Worm (Caenorhabditis elegans) whole organism, late embryonic: ENCODE results near the gene F43G6.16.

Source experiments
- F13H6.1 ChIP-seq: sonication (generic microtip); optimal IDR thresholded peaks from 2 replicates; lab custom pipeline; 2016; ENCODE audit warnings: missing genetic modification characterization, missing compliant biosample characterization
- Y22D7AL.16 ChIP-seq: sonication (generic microtip); optimal IDR thresholded peaks from 2 replicates; lab custom pipeline; 2016; ENCODE audit warnings: missing genetic modification characterization, missing compliant biosample characterization
- ceh-14 ChIP-seq: sonication (generic microtip); optimal IDR thresholded peaks from 2 replicates; lab custom pipeline; 2016; ENCODE audit warnings: missing genotype, missing genetic modification characterization, missing compliant biosample characterization
- ceh-2 ChIP-seq: sonication (generic microtip); optimal IDR thresholded peaks from 2 replicates; lab custom pipeline; 2016; ENCODE audit warnings: missing genotype, missing genetic modification characterization, missing compliant biosample characterization
- ceh-24 ChIP-seq: sonication (generic microtip); optimal IDR thresholded peaks from 2 replicates; lab custom pipeline; 2016; ENCODE audit warnings: mild to moderate bottlenecking, missing genetic modification characterization, missing compliant biosample characterization
- ceh-30 ChIP-seq: fragments of 150-350 bp; optimal IDR thresholded peaks from 2 replicates; lab custom pipeline; 2014; ENCODE audit warnings: missing biosample characterization, missing genetic modification characterization
- ceh-48 ChIP-seq: sonication (generic microtip); optimal IDR thresholded peaks from 2 replicates; lab custom pipeline; 2016; ENCODE audit warnings: missing genetic modification characterization, inconsistent platforms, missing compliant biosample characterization
- elt-2 ChIP-seq: sonication (generic microtip); optimal IDR thresholded peaks from 2 replicates; lab custom pipeline; 2016; ENCODE audit warnings: missing genetic modification reagents, missing genetic modification characterization, missing compliant biosample characterization
- fax-1 ChIP-seq: sonication (generic microtip); optimal IDR thresholded peaks from 2 replicates; lab custom pipeline; 2016; ENCODE audit warnings: missing genotype, missing genetic modification characterization, missing compliant biosample characterization
- fkh-6 ChIP-seq: sonication (generic microtip); optimal IDR thresholded peaks from 2 replicates; lab custom pipeline; 2016; ENCODE audit warnings: missing genetic modification characterization, missing compliant biosample characterization
- hlh-13 ChIP-seq: fragments of 200-800 bp; sonication (Bioruptor generic); optimal IDR thresholded peaks from 2 replicates; lab custom pipeline; 2018; ENCODE audit warnings: mild to moderate bottlenecking, missing genetic modification characterization, missing compliant biosample characterization
- hlh-30 ChIP-seq: sonication (generic microtip); optimal IDR thresholded peaks from 2 replicates; lab custom pipeline; 2017; ENCODE audit warnings: antibody characterized with exemption, missing genetic modification characterization, missing compliant biosample characterization; ENCODE audit not compliant: insufficient read depth
- mec-3 ChIP-seq: sonication (generic microtip); optimal IDR thresholded peaks from 2 replicates; lab custom pipeline; 2016; ENCODE audit warnings: borderline replicate concordance, missing genetic modification characterization, missing compliant biosample characterization
- nhr-11 ChIP-seq: fragments of 150-350 bp; optimal IDR thresholded peaks from 2 replicates; lab custom pipeline; 2014; ENCODE audit warnings: missing biosample characterization, missing genetic modification characterization
- npax-4 ChIP-seq: sonication (generic microtip); optimal IDR thresholded peaks from 2 replicates; lab custom pipeline; 2016; ENCODE audit warnings: missing genetic modification characterization, missing compliant biosample characterization
- odd-2 ChIP-seq: sonication (generic microtip); optimal IDR thresholded peaks from 2 replicates; lab custom pipeline; 2017; ENCODE audit warnings: antibody characterized with exemption, mild to moderate bottlenecking, missing genetic modification characterization, missing compliant biosample characterization
- pax-1 ChIP-seq: fragments of 150-350 bp; optimal IDR thresholded peaks from 2 replicates; lab custom pipeline; 2014; ENCODE audit warnings: missing biosample characterization, missing genetic modification characterization
- pha-4 ChIP-seq: fragments of 150-350 bp; optimal IDR thresholded peaks from 2 replicates; lab custom pipeline; 2018; ENCODE audit warnings: missing biosample characterization, missing genetic modification reagents, missing genetic modification characterization
- pqm-1 ChIP-seq: sonication (generic microtip); optimal IDR thresholded peaks from 2 replicates; lab custom pipeline; 2016; ENCODE audit warnings: missing genetic modification characterization, missing compliant biosample characterization
- pros-1 ChIP-seq: fragments of 150-350 bp; optimal IDR thresholded peaks from 2 replicates; lab custom pipeline; 2014; ENCODE audit warnings: missing biosample characterization, missing genetic modification reagents, missing genetic modification characterization
- rnt-1 ChIP-seq: sonication (generic microtip); optimal IDR thresholded peaks from 2 replicates; lab custom pipeline; 2016; ENCODE audit warnings: missing genetic modification characterization, missing compliant biosample characterization
- sdc-2 ChIP-seq: sonication (generic microtip); optimal IDR thresholded peaks from 2 replicates; lab custom pipeline; 2016; ENCODE audit warnings: missing genotype, missing genetic modification characterization, missing compliant biosample characterization
- sox-4 ChIP-seq: sonication (generic microtip); optimal IDR thresholded peaks from 2 replicates; lab custom pipeline; 2017; ENCODE audit warnings: mild to moderate bottlenecking, missing genetic modification characterization, inconsistent platforms, missing compliant biosample characterization
- tbx-2 ChIP-seq: sonication (generic microtip); optimal IDR thresholded peaks from 2 replicates; lab custom pipeline; 2016; ENCODE audit warnings: missing genetic modification characterization, missing compliant biosample characterization
- tbx-7 ChIP-seq: sonication (generic microtip); optimal IDR thresholded peaks from 2 replicates; lab custom pipeline; 2016; ENCODE audit warnings: missing genotype, missing genetic modification characterization, missing compliant biosample characterization
- unc-42 ChIP-seq: sonication (generic microtip); optimal IDR thresholded peaks from 2 replicates; lab custom pipeline; 2016; ENCODE audit warnings: missing genotype, missing genetic modification characterization, missing compliant biosample characterization
- unc-55 ChIP-seq: sonication (generic microtip); optimal IDR thresholded peaks from 2 replicates; lab custom pipeline; 2017; ENCODE audit warnings: missing biosample characterization, missing genetic modification reagents, missing genetic modification characterization
- unc-86 ChIP-seq: sonication (generic microtip); optimal IDR thresholded peaks from 2 replicates; lab custom pipeline; 2016; ENCODE audit warnings: missing genetic modification characterization, missing compliant biosample characterization
- zip-5 ChIP-seq: sonication (generic microtip); optimal IDR thresholded peaks from 2 replicates; lab custom pipeline; 2016; ENCODE audit warnings: missing genetic modification characterization, missing compliant biosample characterization
- ztf-16 ChIP-seq: sonication (generic microtip); optimal IDR thresholded peaks from 2 replicates; lab custom pipeline; 2017; ENCODE audit warnings: missing genetic modification characterization, missing compliant biosample characterization

The F43G6.16 gene

DNA sequence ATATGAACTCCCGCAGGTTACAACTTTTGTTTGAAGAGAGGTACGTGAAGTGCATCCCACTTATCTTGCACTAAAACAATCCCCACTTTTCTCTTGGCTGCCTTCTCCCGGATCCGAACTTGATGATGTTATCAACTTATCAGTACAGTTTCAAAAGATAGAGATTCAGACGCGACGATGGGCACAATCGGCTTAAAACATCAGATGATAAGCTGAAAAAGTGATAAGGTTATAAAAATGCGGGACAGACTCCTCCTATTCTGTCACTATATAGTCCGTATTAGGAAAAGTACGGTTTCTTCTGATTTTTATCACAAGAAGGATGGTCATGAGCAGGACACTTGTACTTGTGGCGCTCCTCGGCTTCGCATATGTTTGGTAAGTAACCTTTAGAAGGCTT, 43.2 kb downstream of the F43G6.16 start, which contains the start of gene ctsa-1.2:
ctsa-1.2 (plus strand) TSS at position 160 of the 400 bp plus-strand sequence.
- no peak for TF ChIP-seq fkh-6 (tag; lab: Kevin White, UChicago)
- peak; percentile 74 for TF ChIP-seq elt-2

DNA sequence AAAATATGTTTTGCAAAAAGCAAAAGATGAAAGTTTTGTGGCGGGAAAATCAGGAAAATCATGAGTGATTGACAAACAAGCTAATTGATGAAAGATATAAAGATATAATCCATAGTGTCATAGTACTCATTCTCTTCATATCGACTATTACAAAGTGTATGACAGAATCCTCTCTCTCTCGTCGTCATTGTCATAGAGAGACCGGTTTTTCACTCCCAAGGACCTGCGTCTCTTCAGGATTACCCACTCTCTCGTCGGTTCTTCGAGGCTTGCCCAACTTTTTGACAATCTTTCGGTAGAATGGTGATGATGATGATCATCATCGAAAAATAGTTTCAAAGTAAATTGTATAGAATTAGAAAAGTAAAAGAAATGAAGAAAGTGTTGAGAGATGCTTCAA, 45.1 kb downstream of the F43G6.16 start:
- TF ChIP-seq hlh-13 (GFP tag; lab: Kevin White, UChicago) (no peak), unc-55 (GFP tag; lab: Kevin White, UChicago) (peak; percentile 68)

- no peak for TF ChIP-seq mec-3 (tag; lab: Kevin White, UChicago)
- TF ChIP-seq elt-2, result no peak
- TF ChIP-seq tbx-7, result no peak
- TF ChIP-seq hlh-30 (tag; lab: Kevin White, UChicago), result no peak
- TF ChIP-seq tbx-2 (tag; lab: Kevin White, UChicago), result no peak
- no peak for TF ChIP-seq ceh-48 (tag; lab: Kevin White, UChicago)
- no peak for TF ChIP-seq fax-1 (tag; lab: Kevin White, UChicago)
- TF ChIP-seq sdc-2 (tag; lab: Kevin White, UChicago), result no peak
- no peak for TF ChIP-seq pros-1 (tag; lab: Kevin White, UChicago)
- no peak for TF ChIP-seq odd-2 (tag; lab: Kevin White, UChicago)
- no peak for TF ChIP-seq npax-4 (tag; lab: Kevin White, UChicago)
- TF ChIP-seq pqm-1 (tag; lab: Kevin White, UChicago), result no peak
- TF ChIP-seq nhr-11, result no peak
- no peak for TF ChIP-seq ztf-16 (tag; lab: Kevin White, UChicago)
- no peak for TF ChIP-seq unc-42
- TF ChIP-seq ceh-30 (tag; lab: Kevin White, UChicago), result no peak
- no peak for TF ChIP-seq ceh-24 (tag; lab: Kevin White, UChicago)
- no peak for TF ChIP-seq Y22D7AL.16 (tag; lab: Kevin White, UChicago)
- TF ChIP-seq unc-86 (tag; lab: Kevin White, UChicago), result no peak
Observed at ce11 chrII:11733850-11734249, 48.6 kb downstream of the F43G6.16 start.

DNA sequence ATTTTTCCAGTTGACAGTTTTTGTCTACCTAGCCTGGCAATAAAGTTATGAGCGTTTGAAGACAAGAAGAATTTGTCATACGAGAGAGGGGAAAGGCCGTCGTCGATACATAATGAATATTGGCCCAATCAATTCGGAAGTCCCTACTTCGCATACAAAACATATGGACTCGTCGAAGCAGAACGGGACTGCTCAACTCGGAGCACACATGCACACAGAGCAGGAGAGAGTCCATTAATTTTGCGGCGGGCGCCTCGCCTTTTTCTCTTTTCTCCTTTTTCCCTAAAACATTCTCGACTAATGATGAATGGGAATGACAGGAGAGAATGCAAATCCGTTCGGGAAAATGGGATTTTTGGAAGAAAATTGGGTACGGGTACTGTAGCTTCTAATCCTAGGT, 49.9 kb downstream of the F43G6.16 start, which contains the start of gene F13D12.8:
F13D12.8 (minus strand) TSS at position 82 of the 400 bp plus-strand sequence.
- no peak for TF ChIP-seq sox-4 (tag; lab: Kevin White, UChicago)
- no peak for TF ChIP-seq ceh-2 (tag; lab: Kevin White, UChicago)
- no peak for TF ChIP-seq pax-1 (tag; lab: Kevin White, UChicago)
- TF ChIP-seq zip-5 (tag; lab: Kevin White, UChicago), result no peak
- TF ChIP-seq npax-4 (tag; lab: Kevin White, UChicago), result no peak
- TF ChIP-seq ceh-24 (tag; lab: Kevin White, UChicago), result no peak
- TF ChIP-seq F13H6.1 (tag; lab: Kevin White, UChicago), result no peak
- no peak for TF ChIP-seq tbx-7
- TF ChIP-seq pha-4, result no peak
- TF ChIP-seq rnt-1, result no peak
- no peak for TF ChIP-seq ceh-14 (tag; lab: Kevin White, UChicago)
- no peak for TF ChIP-seq unc-42
